Worm (Caenorhabditis elegans): ENCODE results near the gene fbxb-22.

fbxb-22 gene

DNA sequence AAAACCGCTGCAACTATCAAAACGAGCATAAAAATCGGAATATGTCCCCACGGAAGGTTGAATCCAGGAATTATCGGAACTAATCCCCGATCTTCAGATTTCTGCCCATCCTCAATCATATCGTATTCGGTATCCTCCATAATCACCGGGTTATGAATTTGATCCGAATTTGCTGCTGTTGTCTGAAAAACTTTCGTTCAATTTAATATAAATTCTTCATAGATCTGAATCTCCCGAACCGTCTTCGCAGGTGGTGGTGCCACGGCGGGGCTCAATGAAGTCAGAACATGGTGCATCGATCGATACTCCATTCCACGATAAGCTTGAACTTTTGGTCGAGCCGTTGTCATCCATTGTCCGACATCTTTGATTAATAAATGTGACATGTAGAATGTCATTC is 26.7 kb downstream of the fbxb-22 start:
- TF ChIP-seq ceh-44 (GFP tag; IDR thresholded peaks at IDR 0.05): no peak
- no peak for TF ChIP-seq mes-2 (tag; optimal IDR thresholded peaks at IDR 0.05; ENCODE audit: poor library complexity, severe bottlenecking)
- TF ChIP-seq daf-16 (GFP tag; optimal IDR thresholded peaks at IDR 0.05): no peak
- TF ChIP-seq daf-16 (tag; optimal IDR thresholded peaks at IDR 0.05): no peak
- no peak for TF ChIP-seq rbr-2 (tag; optimal IDR thresholded peaks at IDR 0.05)
- TF ChIP-seq unc-39 (tag; optimal IDR thresholded peaks at IDR 0.05): no peak
- no peak for TF ChIP-seq lin-1 (GFP tag; IDR thresholded peaks at IDR 0.05)
- no peak for TF ChIP-seq dmd-9 (GFP tag; IDR thresholded peaks at IDR 0.05)
- no peak for TF ChIP-seq lin-29 (GFP tag; IDR thresholded peaks at IDR 0.05)
- no peak for TF ChIP-seq ceh-62 (tag; optimal IDR thresholded peaks at IDR 0.05)
- no peak for TF ChIP-seq fos-1 (tag; optimal IDR thresholded peaks at IDR 0.05)

DNA sequence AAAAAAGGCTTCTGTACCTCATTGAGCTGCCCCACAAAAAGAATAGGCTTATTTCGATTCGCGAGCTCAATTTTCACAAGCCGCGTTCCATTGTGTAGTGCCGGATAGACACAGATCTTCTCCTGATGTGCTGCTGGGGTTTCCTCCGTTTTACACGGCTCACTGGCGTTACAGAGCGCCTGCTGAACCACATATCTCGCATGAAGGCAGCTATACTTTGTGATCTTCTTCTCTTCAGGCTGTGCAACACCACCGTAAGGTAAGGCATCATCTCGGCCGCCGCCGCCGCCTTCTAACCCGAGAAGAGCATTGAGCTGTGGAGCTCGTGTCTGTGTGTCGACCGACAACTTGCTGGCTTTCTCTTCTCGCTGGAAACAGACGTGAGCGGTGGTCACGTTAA is 30.0 kb downstream of the fbxb-22 start:
- TF ChIP-seq set-16 (GFP tag; IDR thresholded peaks at IDR 0.05) (peak; percentile 48), hif-1 (tag; optimal IDR thresholded peaks at IDR 0.05) (no peak), unc-62 (GFP tag; optimal IDR thresholded peaks at IDR 0.05 in 1 of 2) (peak in 1 of 2 experiments; percentile 73), unc-62 (tag; optimal IDR thresholded peaks at IDR 0.05) (no peak)

DNA sequence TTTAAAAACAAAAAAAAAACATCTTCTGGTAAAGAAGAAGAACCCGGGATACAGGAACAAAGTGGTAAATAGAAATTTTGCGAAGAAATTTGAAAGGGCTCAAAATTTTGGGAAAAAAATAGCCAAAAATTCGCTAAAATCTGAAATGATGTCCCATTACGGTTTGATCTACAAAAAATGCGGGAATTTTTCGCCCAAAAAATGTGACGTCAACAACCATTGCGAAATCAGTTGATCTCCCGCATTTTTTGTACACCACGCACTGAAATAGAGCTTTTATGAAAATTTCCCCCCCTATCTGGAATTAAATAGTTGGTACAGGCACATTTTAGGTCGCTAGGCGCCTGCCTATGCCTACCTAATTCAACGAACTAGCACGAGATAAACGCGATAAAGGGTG is 34.0 kb downstream of the fbxb-22 start:
- TF ChIP-seq vab-7 (GFP tag; IDR thresholded peaks at IDR 0.05): no peak
- TF ChIP-seq mxl-2 (GFP tag; conservative IDR thresholded peaks at IDR 0.05): 0 out of 2 replicates have a peak, but pooled peaks have one; percentile 10
- TF ChIP-seq T26A8.4 (GFP tag; IDR thresholded peaks at IDR 0.05): no peak
- no peak for TF ChIP-seq arid-1 (GFP tag; conservative IDR thresholded peaks at IDR 0.05)
- TF ChIP-seq daf-16 (GFP tag; optimal IDR thresholded peaks at IDR 0.05): no peak
- TF ChIP-seq daf-16 (tag; optimal IDR thresholded peaks at IDR 0.05): no peak
- TF ChIP-seq ceh-82 (tag; optimal IDR thresholded peaks at IDR 0.05): no peak
- no peak for TF ChIP-seq dpl-1 (GFP tag; optimal IDR thresholded peaks at IDR 0.05)
- TF ChIP-seq set-16 (GFP tag; IDR thresholded peaks at IDR 0.05): no peak
- TF ChIP-seq lin-15B (tag; optimal IDR thresholded peaks at IDR 0.05): no peak
- TF ChIP-seq mdt-29 (GFP tag; IDR thresholded peaks at IDR 0.05): no peak
- TF ChIP-seq Y105C5A.15 (GFP tag; IDR thresholded peaks at IDR 0.05): no peak
- peak; percentile 68 for TF ChIP-seq aha-1 (tag)

DNA sequence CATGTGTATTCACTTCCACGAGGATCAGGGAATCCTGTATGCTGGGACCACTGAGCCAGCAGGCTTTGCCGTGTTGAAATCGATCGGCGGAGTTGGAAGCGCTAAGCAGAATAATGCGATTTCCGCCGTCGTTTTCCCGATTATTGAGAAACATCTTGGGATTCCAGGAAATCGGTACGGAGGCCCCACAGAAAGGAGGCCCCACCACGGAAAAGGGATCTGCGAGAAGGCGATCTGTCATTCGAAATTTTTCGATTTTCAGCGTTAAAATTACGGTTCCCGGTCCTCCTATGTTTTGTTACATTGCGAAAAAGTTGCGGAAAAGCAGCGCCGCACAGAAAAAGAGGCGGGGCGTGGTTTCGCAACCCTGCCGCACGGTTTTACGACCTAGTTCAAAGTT is 35.2 kb downstream of the fbxb-22 start:
- TF ChIP-seq madf-5 (GFP tag; IDR thresholded peaks at IDR 0.05) (no peak), dmd-6 (GFP tag; IDR thresholded peaks at IDR 0.05) (0 out of 2 replicates have a peak, but pooled peaks have one; percentile 5), mdl-1 (tag; optimal IDR thresholded peaks at IDR 0.05) (no peak), lin-13 (GFP tag; optimal IDR thresholded peaks at IDR 0.05) (no peak), ces-1 (GFP tag; optimal IDR thresholded peaks at IDR 0.05) (no peak), saeg-2 (GFP tag; IDR thresholded peaks at IDR 0.05) (no peak), lsy-2 (tag; optimal IDR thresholded peaks at IDR 0.05) (no peak), lin-1 (GFP tag; IDR thresholded peaks at IDR 0.05) (no peak), vab-7 (GFP tag; IDR thresholded peaks at IDR 0.05) (0 out of 2 replicates have a peak, but pooled peaks have one; percentile 16), cey-2 (tag; optimal IDR thresholded peaks at IDR 0.05; ENCODE audit: borderline replicate concordance, insufficient read depth) (no peak), lin-15B (tag; optimal IDR thresholded peaks at IDR 0.05) (no peak), F44E2.7 (GFP tag; IDR thresholded peaks at IDR 0.05) (no peak), nhr-48 (tag; optimal IDR thresholded peaks at IDR 0.05) (no peak), nhr-76 (tag; optimal IDR thresholded peaks at IDR 0.05) (no peak), set-16 (GFP tag; IDR thresholded peaks at IDR 0.05) (0 out of 2 replicates have a peak, but pooled peaks have one; percentile 19), ceh-44 (GFP tag; IDR thresholded peaks at IDR 0.05) (no peak), fos-1 (tag; optimal IDR thresholded peaks at IDR 0.05) (no peak), gei-8 (GFP tag; optimal IDR thresholded peaks at IDR 0.05) (no peak), nhr-41 (GFP tag; IDR thresholded peaks at IDR 0.05) (no peak), attf-4 (tag; optimal IDR thresholded peaks at IDR 0.05) (no peak), mxl-2 (GFP tag; conservative IDR thresholded peaks at IDR 0.05) (no peak), hmg-1.1 (GFP tag; IDR thresholded peaks at IDR 0.05) (no peak), unc-39 (tag; optimal IDR thresholded peaks at IDR 0.05) (no peak), mes-2 (tag; optimal IDR thresholded peaks at IDR 0.05; ENCODE audit: poor library complexity, severe bottlenecking) (peak; percentile 47), F10B5.3 (tag; optimal IDR thresholded peaks at IDR 0.05) (no peak)

Data from whole organism, L4 larva.